Fruit fly (Drosophila melanogaster) whole organism, embryonic: ENCODE measurements around the gene CG1074.

Experiments
- Dad ChIP-seq: fragments of 200-800 bp; sonication (Bioruptor generic); optimal IDR thresholded peaks from 3 replicates; lab custom pipeline; 2016; ENCODE audit warnings: missing biosample characterization, missing genetic modification characterization
- gcm2 ChIP-seq: fragments of 200-800 bp; sonication (Bioruptor generic); optimal IDR thresholded peaks from 2 replicates; lab custom pipeline; 2016; ENCODE audit warnings: missing biosample characterization, missing genetic modification characterization
- tll ChIP-seq, 2 experiments: fragments of 200-800 bp in 1 of 2; fragments of >200 bp in 1 of 2; sonication (Bioruptor generic) in 1 of 2; optimal IDR thresholded peaks; 2 replicates each; lab custom pipeline; 2017 to 2019; ENCODE audit warnings: missing biosample characterization in 2 of 2, missing genetic modification characterization in 2 of 2, mild to moderate bottlenecking in 1 of 2, moderate library complexity in 1 of 2

dm6 chr3R:4452345-4453044 lies 18.7 kb downstream of the CG1074 start:
- TF ChIP-seq gcm2 (GFP tag; lab: Kevin White, UChicago) (no peak), Dad (GFP tag; lab: Kevin White, UChicago) (no peak), tll (GFP tag; optimal IDR thresholded peaks at IDR 0.05; lab: Kevin White, UChicago) (no peak)
